Worm (Caenorhabditis elegans): Measurements from ENCODE around the gene F33A8.7.

- TF ChIP-seq nhr-237 (tag; optimal IDR thresholded peaks at IDR 0.05) (no peak), tbx-2 (tag; optimal IDR thresholded peaks at IDR 0.05) (no peak), egl-27 (tag; optimal IDR thresholded peaks at IDR 0.05) (no peak), C34B4.2 (tag; optimal IDR thresholded peaks at IDR 0.05) (no peak), ama-1 (optimal IDR thresholded peaks at IDR 0.05) (no peak), blmp-1 (tag; optimal IDR thresholded peaks at IDR 0.05) (no peak), nhr-11 (tag; optimal IDR thresholded peaks at IDR 0.05) (no peak), ztf-11 (tag; optimal IDR thresholded peaks at IDR 0.05) (no peak)
Measured at ce11 chrII:11044193-11044568, 18.7 kb upstream of the F33A8.7 start.
